Fruit fly (Drosophila melanogaster): ENCODE measurements around the gene nSyb.

dm6 chr3L:1647276-1647919, 9.8 kb upstream of the nSyb start, which contains the start of the genes CG17249 and Bro:
- no peak for TF ChIP-seq cas (GFP tag; IDR thresholded peaks at IDR 0.05)
- TF ChIP-seq pho (GFP tag; optimal IDR thresholded peaks at IDR 0.05): peak; percentile 50
- TF ChIP-seq Sin3A (optimal IDR thresholded peaks at IDR 0.05): peak; percentile 50
- peak; percentile 13 for TF ChIP-seq Max (GFP tag; optimal IDR thresholded peaks at IDR 0.05)
- TF ChIP-seq CG1233 (GFP tag; optimal IDR thresholded peaks at IDR 0.05): no peak
- TF ChIP-seq lab (GFP tag; optimal IDR thresholded peaks at IDR 0.05): no peak
- TF ChIP-seq Hand (GFP tag; optimal IDR thresholded peaks at IDR 0.05): no peak
- no peak for TF ChIP-seq cwo (GFP tag; optimal IDR thresholded peaks at IDR 0.05)
- no peak for TF ChIP-seq pita (GFP tag; optimal IDR thresholded peaks at IDR 0.05)
- no peak for TF ChIP-seq CG31441 (GFP tag; IDR thresholded peaks at IDR 0.05)
- TF ChIP-seq CG7357 (GFP tag; IDR thresholded peaks at IDR 0.05): no peak
- peak; percentile 39 for TF ChIP-seq dm (GFP tag; optimal IDR thresholded peaks at IDR 0.05)
- no peak for TF ChIP-seq ap (GFP tag; IDR thresholded peaks at IDR 0.05)
